Fruit fly (Drosophila melanogaster): ENCODE data around the gene CG15023.
A peak's percentile ranks its signal among the peaks of the same experiment; 100 is the strongest.

Gene CG15023

DNA sequence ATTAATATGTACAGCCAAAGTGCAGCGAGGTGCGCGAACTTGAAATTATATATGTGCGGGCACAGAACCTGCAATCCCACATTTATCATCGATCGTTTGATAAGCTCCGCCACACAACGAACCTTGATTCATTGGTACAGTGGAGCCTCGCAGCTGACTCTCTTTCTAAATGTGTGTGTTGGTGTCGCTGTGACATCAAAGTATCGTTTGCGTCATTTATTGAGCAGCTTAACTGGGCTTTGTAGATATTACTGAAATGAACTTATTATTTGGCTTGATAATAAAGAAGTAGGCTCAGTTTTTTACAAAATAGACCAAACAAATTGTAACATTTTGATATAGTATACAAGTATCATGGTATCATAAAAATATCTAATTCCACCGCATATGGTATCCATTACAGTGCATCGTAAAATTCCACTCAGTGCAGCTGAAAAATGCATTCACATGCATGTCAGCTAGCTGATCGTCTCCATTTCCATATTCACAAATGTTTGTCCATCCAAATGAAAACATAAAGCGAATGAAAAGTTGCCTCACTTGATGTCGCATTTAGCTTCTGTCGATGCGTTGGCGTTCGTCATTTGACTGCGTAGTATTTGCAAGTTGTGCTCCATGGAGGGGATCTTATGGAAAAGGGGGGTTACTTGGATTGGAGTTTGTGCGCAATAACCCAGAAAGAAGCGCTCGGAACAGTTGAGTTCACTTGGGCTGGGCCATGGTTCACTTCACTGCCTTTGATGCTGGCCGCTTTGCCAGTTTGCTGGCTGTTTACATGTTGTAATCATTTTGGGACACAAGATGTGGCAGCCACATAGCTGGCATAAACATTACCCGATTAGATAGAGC lies 50.1 kb downstream of the CG15023 start:
- TF ChIP-seq Ets98B (GFP tag; IDR thresholded peaks at IDR 0.05) (no peak), Snoo (tag; optimal IDR thresholded peaks at IDR 0.05) (no peak), CG8159 (tag; optimal IDR thresholded peaks at IDR 0.05) (peak; percentile 12), gl (tag; optimal IDR thresholded peaks at IDR 0.05) (no peak), fd96Ca (GFP tag; IDR thresholded peaks at IDR 0.05) (no peak), D1 (tag; optimal IDR thresholded peaks at IDR 0.05) (no peak), CG10348 (GFP tag; IDR thresholded peaks at IDR 0.05) (no peak), EcR (GFP tag; optimal IDR thresholded peaks at IDR 0.05) (no peak), CG14655 (GFP tag; optimal IDR thresholded peaks at IDR 0.05) (no peak)

All from whole organism, pupa.